Worm (Caenorhabditis elegans) whole organism, L4 larva: ENCODE results near the gene F18E9.1.

Source experiments
- F10B5.3 ChIP-seq: sonication (generic microtip); optimal IDR thresholded peaks from 2 replicates; lab custom pipeline; 2016; ENCODE audit warnings: mild to moderate bottlenecking, missing genetic modification characterization, missing compliant biosample characterization
- F44E2.7 ChIP-seq: fragments of 200-800 bp; sonication (Bioruptor generic); IDR thresholded peaks from 2 replicates; pipeline ENCODE4 v2.1.2; 2022; ENCODE audit warnings: missing genetic modification characterization, missing compliant biosample characterization
- R02D3.7 ChIP-seq: fragments of 150-350 bp; sonication (generic microtip); optimal IDR thresholded peaks from 3 replicates; lab custom pipeline; 2014; ENCODE audit warnings: missing biosample characterization, missing genetic modification characterization
- T20F7.1 ChIP-seq: fragments of 200-800 bp; sonication (Bioruptor generic); optimal IDR thresholded peaks from 2 replicates; lab custom pipeline; 2018; ENCODE audit warnings: mild to moderate bottlenecking, missing genetic modification characterization, missing compliant biosample characterization
- Y5F2A.4 ChIP-seq: fragments of 200-800 bp; sonication (Bioruptor generic); optimal IDR thresholded peaks from 2 replicates; lab custom pipeline; 2018; ENCODE audit warnings: mild to moderate bottlenecking, missing genetic modification characterization, missing compliant biosample characterization
- ZK546.5 ChIP-seq, 2 experiments: sonication (generic microtip); optimal IDR thresholded peaks; 2 replicates each; lab custom pipeline; 2017; ENCODE audit warnings: missing biosample characterization in 2 of 2, missing genetic modification characterization in 2 of 2
- aha-1 ChIP-seq: fragments of 150-350 bp; peaks from one replicate; lab custom pipeline; 2014; ENCODE audit warnings: missing biosample characterization, missing genetic modification characterization
- ama-1 ChIP-seq: fragments of 150-350 bp; optimal IDR thresholded peaks from 2 replicates; lab custom pipeline; 2014; ENCODE audit warnings: inconsistent platforms, mixed read lengths
- attf-4 ChIP-seq: sonication (generic microtip); optimal IDR thresholded peaks from 3 replicates; lab custom pipeline; 2017; ENCODE audit warnings: missing biosample characterization, missing genetic modification characterization
- ceh-20 ChIP-seq: fragments of 200-800 bp; sonication (Bioruptor generic); IDR thresholded peaks from 2 replicates; pipeline ENCODE4 v1.3.6; 2022; ENCODE audit warnings: missing genetic modification reagents, missing genetic modification characterization, missing compliant biosample characterization
- ceh-44 ChIP-seq: fragments of 200-800 bp; sonication (Bioruptor generic); IDR thresholded peaks from 2 replicates; pipeline ENCODE4 v1.3.6; 2022; ENCODE audit warnings: missing genetic modification reagents, missing genetic modification characterization, missing compliant biosample characterization
- daf-16 ChIP-seq, 3 experiments: sonication (generic microtip); optimal IDR thresholded peaks; 2 replicates each; lab custom pipeline; 2016 to 2017; ENCODE audit warnings: missing genetic modification characterization in 3 of 3, missing genetic modification reagents in 3 of 3, mild to moderate bottlenecking in 2 of 3, missing compliant biosample characterization in 2 of 3, missing biosample characterization in 1 of 3, moderate library complexity in 1 of 3
- dmd-6 ChIP-seq: fragments of 200-800 bp; sonication (Bioruptor generic); IDR thresholded peaks from 2 replicates; pipeline ENCODE4 v1.3.6; 2022; ENCODE audit warnings: missing genetic modification reagents, missing genetic modification characterization, missing compliant biosample characterization
- dmd-9 ChIP-seq: fragments of 200-800 bp; sonication (Bioruptor generic); IDR thresholded peaks from 2 replicates; pipeline ENCODE4 v1.3.6; 2022; ENCODE audit warnings: missing genetic modification reagents, missing genetic modification characterization, missing compliant biosample characterization
- dpl-1 ChIP-seq: fragments of 150-350 bp; optimal IDR thresholded peaks from 2 replicates; lab custom pipeline; 2014; ENCODE audit warnings: missing biosample characterization, missing genetic modification reagents, missing genetic modification characterization
- duxl-1 ChIP-seq: sonication (generic microtip); optimal IDR thresholded peaks from 2 replicates; lab custom pipeline; 2016; ENCODE audit warnings: mild to moderate bottlenecking, missing genetic modification characterization, moderate library complexity, missing compliant biosample characterization; ENCODE audit not compliant: poor library complexity
- dve-1 ChIP-seq: sonication (generic microtip); optimal IDR thresholded peaks from 2 replicates; lab custom pipeline; 2017; ENCODE audit warnings: antibody characterized with exemption, mild to moderate bottlenecking, missing genetic modification characterization, missing compliant biosample characterization; ENCODE audit not compliant: insufficient read depth
- egl-43 ChIP-seq: fragments of 200-800 bp; sonication (Bioruptor generic); IDR thresholded peaks from 2 replicates; pipeline ENCODE4 v1.3.6; 2022; ENCODE audit warnings: missing genetic modification reagents, missing genetic modification characterization, missing compliant biosample characterization
- hlh-11 ChIP-seq: fragments of 200-800 bp; sonication (Bioruptor generic); optimal IDR thresholded peaks from 2 replicates; lab custom pipeline; 2018; ENCODE audit warnings: mild to moderate bottlenecking, missing genetic modification characterization, missing compliant biosample characterization
- hmg-1.1 ChIP-seq: fragments of 200-800 bp; sonication (Bioruptor generic); IDR thresholded peaks from 2 replicates; pipeline ENCODE4 v1.3.6; 2022; ENCODE audit warnings: missing genetic modification reagents, missing genetic modification characterization, missing compliant biosample characterization
- lin-13 ChIP-seq: fragments of 150-350 bp; optimal IDR thresholded peaks from 2 replicates; lab custom pipeline; 2014; ENCODE audit warnings: missing biosample characterization, missing genetic modification reagents, missing genetic modification characterization
- lsy-2 ChIP-seq, 2 experiments: fragments of 150-350 bp in 1 of 2; sonication (generic microtip) in 1 of 2; optimal IDR thresholded peaks; 2 replicates each; lab custom pipeline; 2014 to 2017; ENCODE audit warnings: missing biosample characterization in 2 of 2, missing genetic modification characterization in 2 of 2
- mes-2 ChIP-seq: sonication (generic microtip); optimal IDR thresholded peaks from 2 replicates; lab custom pipeline; 2016; ENCODE audit warnings: missing genotype, mild to moderate bottlenecking, missing genetic modification characterization, missing compliant biosample characterization; ENCODE audit not compliant: poor library complexity, severe bottlenecking
- mxl-3 ChIP-seq: fragments of 200-800 bp; sonication (Bioruptor generic); optimal IDR thresholded peaks from 2 replicates; lab custom pipeline; 2018; ENCODE audit warnings: mild to moderate bottlenecking, missing genetic modification characterization, missing compliant biosample characterization
- nhr-102 ChIP-seq: sonication (generic microtip); optimal IDR thresholded peaks from 2 replicates; lab custom pipeline; 2016; ENCODE audit warnings: mild to moderate bottlenecking, missing genetic modification characterization, moderate library complexity, missing compliant biosample characterization
- nhr-11 ChIP-seq: fragments of 150-350 bp; optimal IDR thresholded peaks from 2 replicates; lab custom pipeline; 2014; ENCODE audit warnings: missing biosample characterization, missing genetic modification characterization
- nhr-28 ChIP-seq: fragments of 150-350 bp; optimal IDR thresholded peaks from 2 replicates; lab custom pipeline; 2014; ENCODE audit warnings: missing biosample characterization, missing genetic modification characterization
- nhr-48 ChIP-seq: sonication (generic microtip); optimal IDR thresholded peaks from 2 replicates; lab custom pipeline; 2016; ENCODE audit warnings: mild to moderate bottlenecking, missing genetic modification characterization, missing compliant biosample characterization
- nhr-6 ChIP-seq: fragments of 150-350 bp; optimal IDR thresholded peaks from 2 replicates; lab custom pipeline; 2014; ENCODE audit warnings: missing biosample characterization, missing genetic modification characterization
- nhr-77 ChIP-seq: fragments of 150-350 bp; optimal IDR thresholded peaks from 2 replicates; lab custom pipeline; 2014; ENCODE audit warnings: missing biosample characterization, missing genetic modification characterization
- php-3 ChIP-seq: fragments of 200-800 bp; sonication (Bioruptor generic); IDR thresholded peaks from 2 replicates; pipeline ENCODE4 v1.3.6; 2022; ENCODE audit warnings: missing genetic modification reagents, missing genetic modification characterization, missing compliant biosample characterization
- pqm-1 ChIP-seq: sonication (generic microtip); optimal IDR thresholded peaks from 2 replicates; lab custom pipeline; 2017; ENCODE audit warnings: missing biosample characterization, missing genetic modification characterization
- sdz-12 ChIP-seq: fragments of 200-800 bp; sonication (Bioruptor generic); optimal IDR thresholded peaks from 2 replicates; lab custom pipeline; 2018; ENCODE audit warnings: mild to moderate bottlenecking, missing genetic modification characterization, missing compliant biosample characterization
- snpc-1.2 ChIP-seq: fragments of 200-800 bp; sonication (Bioruptor generic); IDR thresholded peaks from 2 replicates; pipeline ENCODE4 v1.3.6; 2022; ENCODE audit warnings: missing genetic modification reagents, missing genetic modification characterization, missing compliant biosample characterization
- spr-1 ChIP-seq: sonication (generic microtip); optimal IDR thresholded peaks from 2 replicates; lab custom pipeline; 2016; ENCODE audit warnings: mild to moderate bottlenecking, missing genetic modification characterization, missing compliant biosample characterization
- tra-1 ChIP-seq: fragments of 200-800 bp; sonication (Bioruptor generic); IDR thresholded peaks from 2 replicates; pipeline ENCODE4 v1.3.6; 2022; ENCODE audit warnings: missing genetic modification reagents, missing genetic modification characterization, missing compliant biosample characterization
- unc-62 ChIP-seq, 3 experiments: fragments of 150-350 bp in 1 of 3; sonication (generic microtip); optimal IDR thresholded peaks in 2 of 3; peaks in 1 of 3; 1 replicate in 1 of 3; 2 replicates in 2 of 3; lab custom pipeline; 2014 to 2017; ENCODE audit warnings: missing biosample characterization in 3 of 3, missing genetic modification characterization in 3 of 3, missing genetic modification reagents in 3 of 3, missing genotype in 1 of 3
- zip-2 ChIP-seq: fragments of 150-350 bp; optimal IDR thresholded peaks from 2 replicates; lab custom pipeline; 2014; ENCODE audit warnings: missing biosample characterization, missing genetic modification characterization

Gene F18E9.1

DNA sequence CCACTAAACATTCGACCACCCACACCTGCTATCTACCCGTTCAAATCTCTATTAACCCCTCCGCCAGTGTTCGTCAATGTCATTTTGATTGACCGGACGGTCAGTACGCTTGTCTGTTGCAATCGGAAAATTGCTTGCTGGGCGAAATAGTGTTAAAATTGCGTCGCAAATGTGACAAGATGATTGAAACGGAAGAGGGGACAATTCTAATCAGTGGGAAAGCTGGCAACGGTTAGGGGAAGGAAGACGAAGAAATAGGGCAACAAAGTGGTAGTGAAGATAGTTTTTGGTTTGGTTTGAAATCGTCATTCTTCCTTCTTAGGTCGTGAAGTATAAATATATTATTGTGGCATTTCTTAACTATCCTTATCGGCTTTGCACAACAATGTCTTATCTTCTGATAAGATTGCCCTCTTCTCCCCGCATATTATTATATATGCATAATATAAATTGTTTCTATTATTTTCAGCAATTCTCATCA is 32.9 kb upstream of the F18E9.1 start:
- TF ChIP-seq F10B5.3 (no peak), R02D3.7 (tag; lab: Kevin White, UChicago) (no peak), lsy-2 (tag; optimal IDR thresholded peaks at IDR 0.05; lab: Kevin White, UChicago) (no peak), nhr-28 (peak; percentile 57), Y5F2A.4 (GFP tag; lab: Kevin White, UChicago) (no peak), nhr-102 (tag; lab: Kevin White, UChicago) (no peak), php-3 (GFP tag; lab: Robert Waterston, UW) (0 out of 2 replicates have a peak, but pooled peaks have one; percentile 17), nhr-77 (tag; lab: Kevin White, UChicago) (peak; percentile 18), ceh-20 (GFP tag; lab: Robert Waterston, UW) (0 out of 2 replicates have a peak, but pooled peaks have one; percentile 27), lin-13 (no peak), unc-62 (GFP tag; optimal IDR thresholded peaks at IDR 0.05 in 1 of 2; lab: Kevin White, UChicago) (peak in 1 of 2 experiments; percentile 96), unc-62 (tag; optimal IDR thresholded peaks at IDR 0.05; lab: Kevin White, UChicago) (no peak), T20F7.1 (no peak), dve-1 (tag; lab: Kevin White, UChicago) (peak; percentile 34), aha-1 (tag; lab: Kevin White, UChicago) (no peak), hlh-11 (tag; lab: Kevin White, UChicago) (peak; percentile 54), daf-16 (GFP tag; optimal IDR thresholded peaks at IDR 0.05; lab: Kevin White, UChicago) (no peak), daf-16 (tag; optimal IDR thresholded peaks at IDR 0.05; lab: Kevin White, UChicago) (peak; percentile 60), sdz-12 (no peak), ZK546.5 (tag; optimal IDR thresholded peaks at IDR 0.05; lab: Kevin White, UChicago) (no peak), mxl-3 (peak; percentile 51), pqm-1 (tag; lab: Kevin White, UChicago) (peak; percentile 65), tra-1 (GFP tag; lab: Robert Waterston, UW) (peak; percentile 80), spr-1 (tag; lab: Kevin White, UChicago) (no peak), dmd-6 (GFP tag; lab: Robert Waterston, UW) (peak; percentile 70), nhr-11 (no peak), nhr-48 (no peak)

- TF ChIP-seq snpc-1.2 (GFP tag; lab: Robert Waterston, UW), result no peak
- TF ChIP-seq spr-1 (tag; lab: Kevin White, UChicago), result no peak
- TF ChIP-seq hmg-1.1 (GFP tag; lab: Robert Waterston, UW), result peak; percentile 54; the same call in 1 of the 2 replicates
- peak; percentile 47 for TF ChIP-seq mes-2 (tag; lab: Kevin White, UChicago)
- TF ChIP-seq egl-43 (GFP tag; lab: Robert Waterston, UW), result 0 out of 2 replicates have a peak, but pooled peaks have one; percentile 46
- TF ChIP-seq dve-1 (tag; lab: Kevin White, UChicago), result no peak
- no peak for TF ChIP-seq duxl-1 (tag; lab: Kevin White, UChicago)
- TF ChIP-seq aha-1 (tag; lab: Kevin White, UChicago), result peak; percentile 79
- TF ChIP-seq R02D3.7 (tag; lab: Kevin White, UChicago), result no peak
- no peak for TF ChIP-seq dpl-1 (GFP tag; lab: Kevin White, UChicago)
- TF ChIP-seq ceh-44 (GFP tag; lab: Robert Waterston, UW), result no peak
- TF ChIP-seq attf-4, result no peak
- no peak for TF ChIP-seq zip-2 (tag; lab: Kevin White, UChicago)
- no peak for TF ChIP-seq T20F7.1
- TF ChIP-seq dmd-9 (GFP tag; lab: Robert Waterston, UW), result no peak
Observed at ce11 chrX:8569159-8569558, 32.2 kb upstream of the F18E9.1 start.

DNA sequence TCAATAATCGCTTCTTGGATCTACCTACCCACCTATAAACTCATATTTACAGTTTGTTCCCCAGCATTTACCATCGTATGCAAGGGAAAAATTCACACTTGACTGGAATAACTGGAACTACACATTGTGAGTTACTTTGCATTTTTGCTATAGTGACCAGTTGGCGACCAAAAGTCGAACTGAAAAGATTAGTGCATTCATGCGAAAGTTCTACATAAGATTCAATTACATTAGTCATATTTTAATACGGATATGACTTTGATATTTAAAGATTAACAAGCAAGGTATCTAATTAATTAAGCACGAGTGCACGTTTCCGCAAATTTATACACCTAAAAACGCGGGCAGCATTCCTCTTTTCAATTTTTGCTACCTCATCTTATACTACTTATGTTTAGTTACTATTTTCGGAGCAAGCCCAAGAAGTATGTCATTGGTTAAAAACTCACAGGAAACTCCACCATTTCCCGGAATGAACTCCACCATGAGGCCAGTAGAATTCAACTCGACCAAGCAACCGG is 30.3 kb upstream of the F18E9.1 start, which contains the start of gene jmjd-3.1:
jmjd-3.1 (plus strand) TSS at position 51 of the 521 bp plus-strand sequence.
- no peak for TF ChIP-seq zip-2 (tag; lab: Kevin White, UChicago)
- peak in 1 of 2 experiments; percentile 69 for TF ChIP-seq unc-62 (GFP tag; optimal IDR thresholded peaks at IDR 0.05 in 1 of 2; lab: Kevin White, UChicago)
- TF ChIP-seq unc-62 (tag; optimal IDR thresholded peaks at IDR 0.05; lab: Kevin White, UChicago), result no peak
- no peak for TF ChIP-seq ama-1 (lab: Kevin White, UChicago)
- no peak for TF ChIP-seq attf-4
- no peak for TF ChIP-seq nhr-6 (tag; lab: Kevin White, UChicago)
- TF ChIP-seq F44E2.7 (GFP tag; lab: Robert Waterston, UW), result no peak
